Worm (Caenorhabditis elegans): ENCODE results near the gene lips-2.

Gene lips-2

DNA sequence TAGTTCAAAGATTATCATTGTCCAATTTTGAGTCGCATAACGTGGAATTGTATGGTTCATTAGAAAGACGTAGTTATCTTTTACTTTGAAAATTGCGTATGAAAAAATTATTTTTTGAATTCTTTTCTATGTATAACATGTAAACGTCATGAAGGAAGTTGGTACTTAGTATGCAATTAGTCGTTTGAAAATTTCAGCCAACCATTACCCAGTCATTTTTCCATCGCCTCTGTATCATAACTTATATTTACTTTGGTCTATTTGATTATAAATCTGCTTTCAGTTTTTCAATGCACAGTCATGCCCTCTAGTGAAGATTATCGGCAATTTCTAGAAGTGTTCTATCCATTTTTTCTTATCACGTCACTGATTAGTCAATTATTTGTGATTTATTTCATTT is 40.8 kb downstream of the lips-2 start, which contains the start of gene srd-41:
TSS of gene srd-41 (plus strand) at position 301 of the 400 bp plus-strand sequence.
- no peak for TF ChIP-seq nhr-21 (tag; optimal IDR thresholded peaks at IDR 0.05)
- TF ChIP-seq nhr-25 (tag; optimal IDR thresholded peaks at IDR 0.05), result no peak
- TF ChIP-seq snpc-4 (tag; optimal IDR thresholded peaks at IDR 0.05), result no peak
- no peak for TF ChIP-seq unc-55 (GFP tag; optimal IDR thresholded peaks at IDR 0.05)
- TF ChIP-seq peb-1 (tag; optimal IDR thresholded peaks at IDR 0.05), result no peak
- TF ChIP-seq skn-1 (tag; optimal IDR thresholded peaks at IDR 0.05), result no peak
- no peak for TF ChIP-seq sem-4 (tag; optimal IDR thresholded peaks at IDR 0.05)
- TF ChIP-seq F13H6.1 (tag; optimal IDR thresholded peaks at IDR 0.05), result no peak

DNA sequence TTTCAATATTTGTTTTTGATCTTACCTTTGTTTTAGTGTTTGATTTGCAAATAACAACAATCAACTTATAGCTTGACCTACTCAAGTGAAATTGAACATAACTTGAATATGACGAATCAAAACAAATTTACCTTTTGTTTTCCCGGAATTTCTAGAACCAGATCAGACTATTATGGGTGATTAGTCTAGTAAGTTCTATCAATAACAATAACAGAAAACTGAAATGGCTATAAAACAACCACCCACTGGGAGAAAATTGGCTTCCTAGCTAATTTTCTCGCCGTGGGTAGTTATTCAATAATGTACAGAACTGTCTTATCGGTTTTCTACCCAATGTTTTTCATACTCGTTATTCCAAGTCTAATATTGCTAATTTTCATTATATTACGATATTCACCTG is 43.1 kb downstream of the lips-2 start, which contains the start of gene srd-45:
TSS of gene srd-45 (plus strand) at position 301 of the 400 bp plus-strand sequence.
- TF ChIP-seq aly-2 (tag; optimal IDR thresholded peaks at IDR 0.05) (no peak), mab-5 (tag; optimal IDR thresholded peaks at IDR 0.05) (no peak), elt-1 (tag; optimal IDR thresholded peaks at IDR 0.05) (no peak), zag-1 (tag; optimal IDR thresholded peaks at IDR 0.05) (no peak), nhr-12 (tag; optimal IDR thresholded peaks at IDR 0.05) (no peak), lin-39 (tag; optimal IDR thresholded peaks at IDR 0.05) (no peak), sma-3 (GFP tag; optimal IDR thresholded peaks at IDR 0.05) (no peak), ztf-11 (tag; optimal IDR thresholded peaks at IDR 0.05) (no peak), Y55F3AM.14 (GFP tag; optimal IDR thresholded peaks at IDR 0.05) (no peak), lsy-2 (tag; optimal IDR thresholded peaks at IDR 0.05) (no peak), blmp-1 (tag; optimal IDR thresholded peaks at IDR 0.05; ENCODE audit: insufficient read depth) (no peak), snpc-4 (tag; optimal IDR thresholded peaks at IDR 0.05) (no peak), unc-55 (GFP tag; optimal IDR thresholded peaks at IDR 0.05) (no peak), C34F6.9 (tag; optimal IDR thresholded peaks at IDR 0.05) (no peak)

DNA sequence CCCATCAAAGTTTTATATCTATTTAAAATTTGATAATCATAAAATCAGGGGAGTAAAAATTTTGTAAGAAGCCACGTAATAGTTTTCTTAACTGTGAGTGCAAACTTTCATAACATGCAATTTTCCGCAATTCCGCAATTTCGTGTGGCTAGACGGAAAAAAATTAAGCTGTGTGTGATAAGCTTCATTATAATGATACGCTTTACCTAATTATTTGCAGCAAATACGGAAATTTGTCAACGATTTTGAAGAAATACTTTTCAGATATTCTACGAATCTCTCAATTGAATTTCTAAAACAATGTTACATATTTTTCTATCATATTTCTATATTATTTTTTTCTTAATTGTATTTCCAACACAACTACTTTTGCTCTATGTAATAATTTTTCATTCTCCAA is 46.2 kb downstream of the lips-2 start, which contains the start of gene srd-46:
TSS of gene srd-46 (plus strand) at position 301 of the 400 bp plus-strand sequence.
- TF ChIP-seq ztf-11 (tag; optimal IDR thresholded peaks at IDR 0.05) (no peak), elt-1 (tag; optimal IDR thresholded peaks at IDR 0.05) (no peak), ceh-16 (tag; optimal IDR thresholded peaks at IDR 0.05) (no peak), lin-39 (tag; optimal IDR thresholded peaks at IDR 0.05) (no peak)

- no peak for TF ChIP-seq gmeb-1 (tag; optimal IDR thresholded peaks at IDR 0.05)
- TF ChIP-seq zag-1 (tag; optimal IDR thresholded peaks at IDR 0.05), result no peak
- TF ChIP-seq nhr-237 (tag; optimal IDR thresholded peaks at IDR 0.05), result no peak
- no peak for TF ChIP-seq unc-39 (tag; optimal IDR thresholded peaks at IDR 0.05)
- TF ChIP-seq peb-1 (tag; optimal IDR thresholded peaks at IDR 0.05), result no peak
- no peak for TF ChIP-seq ceh-16 (tag; optimal IDR thresholded peaks at IDR 0.05)
- TF ChIP-seq ZK546.5 (tag; optimal IDR thresholded peaks at IDR 0.05), result no peak
- TF ChIP-seq F13H6.1 (tag; optimal IDR thresholded peaks at IDR 0.05), result no peak
- TF ChIP-seq nhr-129 (tag; optimal IDR thresholded peaks at IDR 0.05), result no peak
- TF ChIP-seq alr-1 (tag; optimal IDR thresholded peaks at IDR 0.05), result no peak
- TF ChIP-seq nhr-77 (tag; optimal IDR thresholded peaks at IDR 0.05), result no peak
- no peak for TF ChIP-seq ztf-4 (tag; optimal IDR thresholded peaks at IDR 0.05)
- TF ChIP-seq mdl-1 (tag; optimal IDR thresholded peaks at IDR 0.05), result no peak
- no peak for TF ChIP-seq unc-55 (GFP tag; optimal IDR thresholded peaks at IDR 0.05)
- TF ChIP-seq nhr-10 (tag; optimal IDR thresholded peaks at IDR 0.05), result no peak
- no peak for TF ChIP-seq lin-39 (tag; optimal IDR thresholded peaks at IDR 0.05)
- TF ChIP-seq sma-3 (GFP tag; optimal IDR thresholded peaks at IDR 0.05), result no peak
- no peak for TF ChIP-seq fos-1 (tag; optimal IDR thresholded peaks at IDR 0.05)
- no peak for TF ChIP-seq dmd-4 (tag; optimal IDR thresholded peaks at IDR 0.05)
Observed at ce11 chrX:12333479-12333878, 47.9 kb downstream of the lips-2 start, which contains the start of gene srd-47. Gene srd-47 (plus strand): TSS chrX:12333642.

DNA sequence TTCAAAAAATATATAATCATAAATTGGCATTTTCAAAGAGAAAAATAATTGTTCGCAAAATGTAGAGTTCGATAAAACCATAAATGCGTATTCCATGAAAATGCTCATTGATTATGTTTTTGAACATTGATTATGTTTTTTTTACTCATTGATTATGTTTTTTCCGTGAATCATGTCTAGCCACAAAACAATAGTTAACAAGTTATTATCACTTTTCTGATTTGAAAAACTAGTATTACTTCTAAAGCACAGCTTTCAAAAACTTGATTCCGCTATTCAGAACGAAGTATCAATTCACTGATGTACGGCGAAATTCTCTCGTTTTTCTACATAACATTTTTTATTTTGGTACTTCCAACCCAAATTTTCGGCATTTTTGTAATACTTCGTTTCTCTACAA is 50.2 kb downstream of the lips-2 start, which contains the start of gene srd-48:
TSS of gene srd-48 (plus strand) at position 301 of the 400 bp plus-strand sequence.
- TF ChIP-seq nhr-6 (tag; optimal IDR thresholded peaks at IDR 0.05) (no peak), R02D3.7 (tag; optimal IDR thresholded peaks at IDR 0.05) (no peak), nhr-12 (tag; optimal IDR thresholded peaks at IDR 0.05) (no peak), F13H6.1 (tag; optimal IDR thresholded peaks at IDR 0.05) (no peak), ztf-4 (tag; optimal IDR thresholded peaks at IDR 0.05) (no peak), crh-2 (tag; optimal IDR thresholded peaks at IDR 0.05) (no peak), ztf-11 (tag; optimal IDR thresholded peaks at IDR 0.05) (no peak), ceh-16 (tag; optimal IDR thresholded peaks at IDR 0.05) (no peak), unc-39 (tag; optimal IDR thresholded peaks at IDR 0.05) (no peak), lin-13 (GFP tag; optimal IDR thresholded peaks at IDR 0.05) (no peak), lin-11 (tag; optimal IDR thresholded peaks at IDR 0.05) (no peak), Y55F3AM.14 (GFP tag; optimal IDR thresholded peaks at IDR 0.05) (no peak), mab-5 (tag; optimal IDR thresholded peaks at IDR 0.05) (no peak), nhr-129 (tag; optimal IDR thresholded peaks at IDR 0.05) (no peak), blmp-1 (tag; optimal IDR thresholded peaks at IDR 0.05; ENCODE audit: insufficient read depth) (no peak), nhr-10 (tag; optimal IDR thresholded peaks at IDR 0.05) (no peak), elt-1 (tag; optimal IDR thresholded peaks at IDR 0.05) (no peak), dmd-4 (tag; optimal IDR thresholded peaks at IDR 0.05) (no peak), fos-1 (tag; optimal IDR thresholded peaks at IDR 0.05) (no peak), sma-3 (GFP tag; optimal IDR thresholded peaks at IDR 0.05) (no peak)
